Worm (Caenorhabditis elegans) whole organism, midembryonic: ENCODE results near the gene F02C12.3.

Experiments
- T22C8.4 ChIP-seq: fragments of 200-800 bp; sonication (Bioruptor generic); IDR thresholded peaks from 2 replicates; pipeline ENCODE4 v1.3.6; 2022; ENCODE audit warnings: missing genetic modification characterization, missing compliant biosample characterization
- cog-1 ChIP-seq: sonication (generic microtip); optimal IDR thresholded peaks from 2 replicates; lab custom pipeline; 2016; ENCODE audit warnings: missing genetic modification characterization, missing compliant biosample characterization
- flt-1 ChIP-seq: fragments of 200-800 bp; sonication (Bioruptor generic); IDR thresholded peaks from 2 replicates; pipeline ENCODE4 v1.3.6; 2022; ENCODE audit warnings: missing genetic modification characterization, missing compliant biosample characterization
- klf-2 ChIP-seq: fragments of 200-800 bp; sonication (Bioruptor generic); conservative IDR thresholded peaks from 2 replicates; pipeline ENCODE4 v1.3.6; 2022; ENCODE audit warnings: missing genetic modification reagents, missing genetic modification characterization, missing compliant biosample characterization
- med-1 ChIP-seq: sonication (generic microtip); optimal IDR thresholded peaks from 2 replicates; lab custom pipeline; 2017; ENCODE audit warnings: missing genetic modification characterization, mild to moderate bottlenecking, missing compliant biosample characterization, antibody characterized with exemption, missing genetic modification reagents; ENCODE audit not compliant: insufficient read depth
- ref-1 ChIP-seq: fragments of 200-800 bp; sonication (Bioruptor generic); conservative IDR thresholded peaks from 2 replicates; pipeline ENCODE4 v1.3.6; 2022; ENCODE audit warnings: missing genetic modification reagents, missing genetic modification characterization, missing compliant biosample characterization
- tab-1 ChIP-seq: fragments of 200-800 bp; sonication (Bioruptor generic); IDR thresholded peaks from 2 replicates; pipeline ENCODE4 v1.3.6; 2022; ENCODE audit warnings: missing genetic modification characterization, missing compliant biosample characterization
- ztf-23 ChIP-seq: fragments of 200-800 bp; sonication (Bioruptor generic); IDR thresholded peaks from 2 replicates; pipeline ENCODE4 v1.3.6; 2022; ENCODE audit warnings: missing genetic modification reagents, missing genetic modification characterization, missing compliant biosample characterization

DNA sequence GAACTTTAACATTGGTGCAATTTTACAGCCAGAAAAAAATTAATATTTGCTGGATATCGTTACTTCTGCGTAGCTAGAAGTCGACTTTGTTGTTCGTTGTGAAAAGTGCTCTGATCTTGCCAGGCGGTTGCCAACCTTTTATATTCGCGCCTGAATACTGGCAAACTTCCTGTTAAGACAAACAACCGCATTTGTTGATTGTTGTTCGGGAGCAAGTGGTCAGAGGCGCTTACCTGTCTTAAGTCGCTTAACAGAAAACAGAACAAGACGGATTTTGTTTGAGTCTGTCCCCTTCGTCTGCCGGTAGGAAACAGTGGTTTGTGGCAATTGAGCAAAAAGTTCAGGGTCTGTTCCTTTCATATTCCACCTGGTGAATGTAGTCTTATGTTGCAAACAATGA is 34.3 kb upstream of the F02C12.3 start, which contains the start of gene C49F8.15:
- TF ChIP-seq klf-2 (GFP tag; lab: Robert Waterston, UW) (no peak), flt-1 (GFP tag; lab: Robert Waterston, UW) (no peak), med-1 (no peak), cog-1 (tag; lab: Kevin White, UChicago) (no peak), ref-1 (GFP tag; lab: Robert Waterston, UW) (no peak), tab-1 (no peak), ztf-23 (GFP tag; lab: Robert Waterston, UW) (no peak), T22C8.4 (GFP tag; lab: Robert Waterston, UW) (no peak)
